Worm (Caenorhabditis elegans) whole organism, early embryonic: ENCODE data around the gene kbp-4.

Source experiments
- B0310.2 ChIP-seq: sonication (generic microtip); optimal IDR thresholded peaks from 2 replicates; lab custom pipeline; 2016; ENCODE audit warnings: mild to moderate bottlenecking, missing genetic modification characterization, missing compliant biosample characterization
- aly-1 ChIP-seq: sonication (generic microtip); optimal IDR thresholded peaks from 2 replicates; lab custom pipeline; 2016; ENCODE audit warnings: missing genetic modification characterization, missing compliant biosample characterization
- ama-1 ChIP-seq: fragments of 150-350 bp; optimal IDR thresholded peaks from 2 replicates; lab custom pipeline; 2014
- ceh-13 ChIP-seq: fragments of 200-800 bp; sonication (Bioruptor generic); optimal IDR thresholded peaks from 2 replicates; lab custom pipeline; 2018; ENCODE audit warnings: mild to moderate bottlenecking, missing genetic modification characterization, missing compliant biosample characterization
- ceh-36 ChIP-seq: sonication (generic microtip); optimal IDR thresholded peaks from 2 replicates; lab custom pipeline; 2016; ENCODE audit warnings: missing genetic modification characterization, inconsistent platforms, missing compliant biosample characterization
- flt-1 ChIP-seq: fragments of 200-800 bp; sonication (Bioruptor generic); IDR thresholded peaks from 2 replicates; pipeline ENCODE4 v1.3.6; 2022; ENCODE audit warnings: missing genetic modification characterization, missing compliant biosample characterization
- hmbx-1 ChIP-seq: sonication (generic microtip); optimal IDR thresholded peaks from 2 replicates; lab custom pipeline; 2016; ENCODE audit warnings: mild to moderate bottlenecking, missing genetic modification characterization, missing compliant biosample characterization
- hnd-1 ChIP-seq: sonication (generic microtip); optimal IDR thresholded peaks from 2 replicates; lab custom pipeline; 2016; ENCODE audit warnings: missing genetic modification characterization, missing compliant biosample characterization
- pes-1 ChIP-seq: fragments of 200-800 bp; sonication (Bioruptor generic); IDR thresholded peaks from 2 replicates; pipeline ENCODE4 v1.3.6; 2022; ENCODE audit warnings: missing genetic modification reagents, missing genetic modification characterization, missing compliant biosample characterization
- scrt-1 ChIP-seq: fragments of 200-800 bp; sonication (Bioruptor generic); IDR thresholded peaks from 2 replicates; pipeline ENCODE4 v1.3.6; 2022; ENCODE audit warnings: missing genetic modification characterization, missing compliant biosample characterization
- tbx-11 ChIP-seq: fragments of 200-800 bp; sonication (Bioruptor generic); IDR thresholded peaks from 2 replicates; pipeline ENCODE4 v1.3.6; 2022; ENCODE audit warnings: missing genetic modification characterization, missing compliant biosample characterization
- tbx-37 ChIP-seq: fragments of 200-800 bp; sonication (Bioruptor generic); conservative IDR thresholded peaks from 2 replicates; pipeline ENCODE4 v1.3.6; 2022; ENCODE audit warnings: missing genetic modification reagents, missing genetic modification characterization, missing compliant biosample characterization

DNA sequence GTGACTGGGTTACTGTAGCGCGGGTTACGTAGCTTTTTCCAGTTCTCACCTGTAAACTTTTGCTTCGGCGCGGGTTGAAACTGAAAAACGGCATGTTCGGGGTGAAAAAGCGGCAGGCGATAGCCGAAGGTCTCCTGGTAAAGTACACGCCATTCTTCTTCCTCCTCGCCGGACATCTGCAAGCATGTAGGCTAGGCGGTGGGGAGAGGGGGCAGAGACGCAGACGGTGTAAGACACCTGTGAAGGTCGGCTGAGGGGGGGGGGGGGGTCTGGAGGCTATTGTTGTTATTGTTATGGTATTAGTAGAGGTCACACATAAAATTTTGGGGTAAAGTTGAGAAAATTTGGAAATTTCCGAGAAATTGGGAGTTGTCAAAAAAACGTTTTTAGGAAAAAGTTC lies 27.6 kb upstream of the kbp-4 start, which contains the start of gene fbxo-11.2:
- TF ChIP-seq pes-1 (no peak), ceh-13 (GFP tag; lab: Kevin White, UChicago) (no peak), B0310.2 (tag; lab: Kevin White, UChicago) (no peak), aly-1 (no peak), ama-1 (lab: Kevin White, UChicago) (no peak), hnd-1 (tag; lab: Kevin White, UChicago) (no peak), ceh-36 (tag; lab: Kevin White, UChicago) (no peak), flt-1 (no peak), scrt-1 (GFP tag; lab: Robert Waterston, UW) (no peak), tbx-37 (GFP tag; lab: Robert Waterston, UW) (no peak), tbx-11 (GFP tag; lab: Robert Waterston, UW) (no peak), hmbx-1 (tag; lab: Kevin White, UChicago) (no peak)
